Worm (Caenorhabditis elegans): ENCODE results near the gene folt-2.

DNA sequence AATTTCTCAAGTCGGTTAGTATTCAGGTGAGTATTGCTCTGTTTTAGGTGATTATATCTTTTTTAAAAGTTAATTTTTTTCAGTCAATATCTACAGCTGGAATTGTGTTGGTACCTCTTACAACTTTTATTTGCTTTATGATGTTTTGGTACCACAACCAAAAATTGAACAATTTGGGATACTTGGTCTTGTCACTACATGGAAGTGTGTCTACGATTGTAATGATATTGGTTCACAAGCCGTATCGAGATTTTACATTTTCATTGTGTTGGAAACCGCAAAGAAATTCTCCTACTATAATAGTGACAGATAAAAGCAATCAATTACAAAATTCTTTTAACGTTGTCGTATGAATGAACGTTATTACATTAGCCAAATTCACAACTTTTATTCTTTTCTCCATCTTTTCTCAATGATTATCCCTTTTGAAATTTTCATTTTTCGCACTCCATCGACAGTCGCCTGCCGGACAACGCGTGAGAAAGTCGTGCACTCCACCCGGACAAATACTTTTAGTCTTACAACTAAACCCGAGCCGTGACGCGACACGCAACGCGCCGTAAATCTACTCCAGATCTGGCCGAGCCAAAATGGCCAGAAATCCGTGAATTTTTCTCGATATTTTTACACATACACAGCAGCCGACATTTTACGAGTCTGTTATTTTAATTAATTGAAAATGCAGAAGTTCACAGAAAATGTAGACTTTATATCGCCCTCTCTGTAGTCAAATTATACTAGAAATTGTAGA lies 3.5 kb downstream of the folt-2 start:
- TF ChIP-seq ces-1 (GFP tag; optimal IDR thresholded peaks at IDR 0.05) (no peak), mab-5 (tag; optimal IDR thresholded peaks at IDR 0.05) (no peak)

Data from whole organism, mixed stage, embryonic.